Worm (Caenorhabditis elegans) whole organism, mixed stage, embryonic: ENCODE measurements around the gene srh-241.

Experiments used
- bed-3 ChIP-seq: fragments of 200-800 bp; sonication (Bioruptor generic); optimal IDR thresholded peaks from 3 replicates; lab custom pipeline; 2018; ENCODE audit warnings: mild to moderate bottlenecking, missing genetic modification characterization, moderate library complexity, missing compliant biosample characterization
- blmp-1 ChIP-seq: fragments of 150-350 bp; optimal IDR thresholded peaks from 2 replicates; lab custom pipeline; 2014; ENCODE audit warnings: missing biosample characterization, missing genetic modification characterization
- ceh-43 ChIP-seq: fragments of 200-800 bp; sonication (Bioruptor generic); optimal IDR thresholded peaks from 2 replicates; lab custom pipeline; 2018; ENCODE audit warnings: mild to moderate bottlenecking, missing genetic modification characterization, moderate library complexity, missing compliant biosample characterization
- ceh-83 ChIP-seq: fragments of 200-800 bp; sonication (Bioruptor generic); optimal IDR thresholded peaks from 2 replicates; lab custom pipeline; 2018; ENCODE audit warnings: mild to moderate bottlenecking, missing genetic modification characterization, missing compliant biosample characterization
- ces-1 ChIP-seq: fragments of 150-350 bp; optimal IDR thresholded peaks from 2 replicates; lab custom pipeline; 2014; ENCODE audit warnings: missing biosample characterization, missing genetic modification reagents, missing genetic modification characterization
- cnd-1 ChIP-seq: fragments of 200-800 bp; sonication (Bioruptor generic); optimal IDR thresholded peaks from 2 replicates; lab custom pipeline; 2018; ENCODE audit warnings: mild to moderate bottlenecking, missing genetic modification characterization, missing compliant biosample characterization
- drap-1 ChIP-seq: fragments of 200-800 bp; sonication (Bioruptor generic); optimal IDR thresholded peaks from 3 replicates; lab custom pipeline; 2018; ENCODE audit warnings: mild to moderate bottlenecking, missing genetic modification characterization, missing compliant biosample characterization
- elt-1 ChIP-seq: sonication (generic microtip); optimal IDR thresholded peaks from 2 replicates; lab custom pipeline; 2017; ENCODE audit warnings: missing genetic modification characterization, mild to moderate bottlenecking, missing compliant biosample characterization, antibody characterized with exemption, moderate library complexity, borderline replicate concordance; ENCODE audit not compliant: insufficient read depth
- elt-3 ChIP-seq: fragments of 150-350 bp; optimal IDR thresholded peaks from 2 replicates; lab custom pipeline; 2014; ENCODE audit warnings: missing biosample characterization, missing genetic modification characterization
- flh-1 ChIP-seq: fragments of 200-800 bp; sonication (Bioruptor generic); optimal IDR thresholded peaks from 2 replicates; lab custom pipeline; 2018; ENCODE audit warnings: mild to moderate bottlenecking, missing genetic modification characterization, moderate library complexity, missing compliant biosample characterization
- ham-2 ChIP-seq: fragments of 200-800 bp; sonication (Bioruptor generic); optimal IDR thresholded peaks from 2 replicates; lab custom pipeline; 2018; ENCODE audit warnings: mild to moderate bottlenecking, missing genetic modification characterization, missing compliant biosample characterization
- hlh-1 ChIP-seq: fragments of 150-350 bp; optimal IDR thresholded peaks from 2 replicates; lab custom pipeline; 2014; ENCODE audit warnings: missing biosample characterization, missing genetic modification reagents, missing genetic modification characterization
- lin-13 ChIP-seq: fragments of 150-350 bp; optimal IDR thresholded peaks from 2 replicates; lab custom pipeline; 2014; ENCODE audit warnings: missing biosample characterization, missing genetic modification characterization
- lin-32 ChIP-seq: fragments of 200-800 bp; sonication (Bioruptor generic); optimal IDR thresholded peaks from 2 replicates; lab custom pipeline; 2018; ENCODE audit warnings: mild to moderate bottlenecking, missing genetic modification characterization, missing compliant biosample characterization
- lsy-2 ChIP-seq: fragments of 150-350 bp; optimal IDR thresholded peaks from 2 replicates; lab custom pipeline; 2014; ENCODE audit warnings: missing biosample characterization, missing genetic modification characterization
- mab-5 ChIP-seq: fragments of 150-350 bp; optimal IDR thresholded peaks from 2 replicates; lab custom pipeline; 2014; ENCODE audit warnings: missing biosample characterization, missing genetic modification characterization
- mep-1 ChIP-seq: fragments of 150-350 bp; optimal IDR thresholded peaks from 2 replicates; lab custom pipeline; 2017; ENCODE audit warnings: missing biosample characterization, missing genetic modification reagents, missing genetic modification characterization, inconsistent platforms
- mls-2 ChIP-seq: sonication (generic microtip); optimal IDR thresholded peaks from 2 replicates; lab custom pipeline; 2016; ENCODE audit warnings: mild to moderate bottlenecking, missing genetic modification characterization, moderate library complexity, missing compliant biosample characterization
- nhr-12 ChIP-seq: fragments of 150-350 bp; optimal IDR thresholded peaks from 2 replicates; lab custom pipeline; 2014; ENCODE audit warnings: missing biosample characterization, missing genetic modification characterization
- nhr-2 ChIP-seq: fragments of 150-350 bp; optimal IDR thresholded peaks from 2 replicates; lab custom pipeline; 2014; ENCODE audit warnings: missing biosample characterization, missing genetic modification characterization
- nhr-237 ChIP-seq: fragments of 150-350 bp; optimal IDR thresholded peaks from 2 replicates; lab custom pipeline; 2014; ENCODE audit warnings: missing biosample characterization, missing genetic modification characterization
- nhr-28 ChIP-seq: fragments of 150-350 bp; optimal IDR thresholded peaks from 2 replicates; lab custom pipeline; 2014; ENCODE audit warnings: missing biosample characterization, missing genetic modification characterization
- nhr-76 ChIP-seq: sonication (generic microtip); optimal IDR thresholded peaks from 2 replicates; lab custom pipeline; 2017; ENCODE audit warnings: missing biosample characterization, missing genetic modification characterization
- pha-4 ChIP-seq: fragments of 150-350 bp; optimal IDR thresholded peaks from 2 replicates; lab custom pipeline; 2018; ENCODE audit warnings: missing biosample characterization, missing genetic modification reagents, missing genetic modification characterization
- sptf-1 ChIP-seq: sonication (generic microtip); optimal IDR thresholded peaks from 2 replicates; lab custom pipeline; 2017; ENCODE audit warnings: mild to moderate bottlenecking, missing genetic modification characterization, moderate library complexity, missing compliant biosample characterization
- unc-120 ChIP-seq: sonication (generic microtip); optimal IDR thresholded peaks from 2 replicates; lab custom pipeline; 2017; ENCODE audit warnings: missing genetic modification characterization, missing compliant biosample characterization; ENCODE audit not compliant: poor library complexity, severe bottlenecking
- unc-62 ChIP-seq: fragments of 150-350 bp; optimal IDR thresholded peaks from 2 replicates; lab custom pipeline; 2014; ENCODE audit warnings: missing biosample characterization, missing genetic modification reagents, missing genetic modification characterization
- zip-8 ChIP-seq: fragments of 150-350 bp; optimal IDR thresholded peaks from 2 replicates; lab custom pipeline; 2014; ENCODE audit warnings: missing biosample characterization, missing genetic modification characterization
- ztf-11 ChIP-seq: fragments of 150-350 bp; optimal IDR thresholded peaks from 2 replicates; lab custom pipeline; 2014; ENCODE audit warnings: missing biosample characterization, missing genetic modification characterization

The srh-241 gene

ce11 chrV:2849071-2849470 lies 20.3 kb downstream of the srh-241 start, which contains the start of gene ugt-53:
ugt-53 (plus strand) TSS chrV:2849343.
- TF ChIP-seq elt-3 (tag; lab: Kevin White, UChicago) = no peak
- no peak for TF ChIP-seq ceh-83

DNA sequence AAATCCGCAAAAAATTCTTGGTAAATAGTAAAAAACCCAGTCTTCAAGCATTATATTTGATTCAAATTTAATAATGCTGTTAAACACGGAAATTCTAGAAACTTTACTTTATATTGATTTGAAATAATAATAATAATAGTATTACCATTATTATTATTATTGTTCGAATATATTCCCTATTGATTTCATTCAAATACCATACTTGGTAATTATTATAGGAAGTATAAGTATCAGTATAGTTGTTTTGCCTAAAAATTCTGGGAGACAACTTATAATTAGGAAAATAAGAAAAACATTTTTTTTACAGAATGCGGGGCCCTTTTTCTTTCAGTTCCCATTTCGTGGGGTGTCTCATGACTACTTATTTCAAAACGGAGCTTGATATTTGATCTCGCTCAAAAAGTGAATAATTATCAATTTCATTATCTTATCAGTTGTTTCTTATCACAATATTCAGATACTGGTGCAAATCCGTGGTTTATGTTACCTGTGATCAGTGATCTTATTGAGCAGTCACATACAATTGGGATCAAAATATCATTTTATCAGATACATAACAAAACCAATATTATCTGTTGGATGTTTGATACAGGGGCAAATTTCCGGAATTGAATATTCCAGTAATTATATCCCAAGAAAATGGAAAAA lies 21.0 kb downstream of the srh-241 start, which contains the start of gene srj-49:
Gene srj-49, minus strand, starts transcription at position 51 of the 648 bp plus-strand sequence.
- TF ChIP-seq sptf-1 (tag; lab: Kevin White, UChicago) (no peak), ham-2 (no peak), pha-4 (tag; lab: Kevin White, UChicago) (no peak), elt-3 (tag; lab: Kevin White, UChicago) (no peak), elt-1 (tag; lab: Kevin White, UChicago) (no peak), nhr-237 (tag; lab: Kevin White, UChicago) (no peak), nhr-12 (no peak), blmp-1 (no peak), mab-5 (tag; lab: Kevin White, UChicago) (no peak), lsy-2 (tag; lab: Kevin White, UChicago) (no peak), lin-32 (GFP tag; lab: Kevin White, UChicago) (no peak), flh-1 (GFP tag; lab: Kevin White, UChicago) (no peak), unc-120 (no peak), nhr-2 (tag; lab: Kevin White, UChicago) (no peak), mep-1 (tag; lab: Kevin White, UChicago) (no peak), unc-62 (GFP tag; lab: Kevin White, UChicago) (no peak)

ce11 chrV:2845771-2846170 lies 23.6 kb downstream of the srh-241 start, which contains the start of gene srj-44:
srj-44 (minus strand) TSS chrV:2845871.
- no peak for TF ChIP-seq ham-2
- TF ChIP-seq mab-5 (tag; lab: Kevin White, UChicago) = no peak
- no peak for TF ChIP-seq unc-120
- no peak for TF ChIP-seq nhr-12
- no peak for TF ChIP-seq ceh-83
- TF ChIP-seq nhr-28 = no peak
- TF ChIP-seq, all 35 proteins: peak for 0

DNA sequence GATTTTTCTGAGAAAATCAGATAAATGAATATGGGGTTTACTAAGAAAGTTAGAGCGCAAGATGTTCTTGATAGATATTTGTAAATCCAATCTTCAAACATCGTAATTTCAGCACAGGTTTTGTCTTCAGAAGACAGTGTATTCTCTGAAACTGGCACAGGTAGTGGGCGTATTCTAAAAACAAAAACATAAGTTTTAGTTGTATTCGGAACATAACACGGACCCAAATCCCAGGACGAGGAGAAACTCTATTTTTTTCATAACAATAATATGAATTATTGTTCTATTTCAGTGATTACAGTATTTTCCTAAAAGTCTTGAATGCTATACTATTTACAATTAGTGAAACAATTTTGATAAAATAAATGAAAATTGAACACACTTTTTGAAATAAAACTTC lies 32.9 kb downstream of the srh-241 start, which contains the start of gene srj-45:
Gene srj-45, minus strand, starts transcription at position 101 of the 400 bp plus-strand sequence.
- no peak for TF ChIP-seq bed-3 (GFP tag; lab: Kevin White, UChicago)

DNA sequence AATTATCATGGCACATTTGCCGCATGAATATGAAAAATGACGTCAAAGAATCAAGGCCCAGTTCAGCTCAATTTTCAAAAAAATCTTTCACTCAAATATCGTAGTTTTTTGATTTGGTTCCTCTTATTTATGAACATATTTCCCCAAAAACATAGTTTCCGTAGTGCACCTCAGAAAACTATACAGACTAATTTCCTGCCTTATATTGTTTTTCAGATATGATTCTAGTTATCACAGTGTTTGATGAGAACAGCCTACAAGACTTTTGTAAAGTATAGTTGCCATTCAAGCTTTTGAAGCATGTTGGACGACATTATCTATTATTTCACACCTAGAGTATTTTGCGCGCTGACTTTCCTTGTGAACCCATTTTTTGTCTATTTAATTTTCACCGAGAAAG lies 36.7 kb downstream of the srh-241 start, which contains the start of gene srj-50:
Gene srj-50, plus strand, starts transcription at position 301 of the 400 bp plus-strand sequence.
- TF ChIP-seq nhr-76 = no peak

ce11 chrV:2830817-2831216 lies 38.6 kb downstream of the srh-241 start, which contains the start of gene srw-2:
srw-2 (plus strand) TSS chrV:2830878.
- TF ChIP-seq flh-1 (GFP tag; lab: Kevin White, UChicago) (no peak), nhr-2 (tag; lab: Kevin White, UChicago) (no peak), mls-2 (tag; lab: Kevin White, UChicago) (no peak), zip-8 (tag; lab: Kevin White, UChicago) (no peak), ztf-11 (tag; lab: Kevin White, UChicago) (no peak), drap-1 (no peak), lsy-2 (tag; lab: Kevin White, UChicago) (no peak), cnd-1 (no peak), blmp-1 (no peak), lin-13 (tag; lab: Kevin White, UChicago) (no peak), hlh-1 (tag; lab: Kevin White, UChicago) (no peak)

DNA sequence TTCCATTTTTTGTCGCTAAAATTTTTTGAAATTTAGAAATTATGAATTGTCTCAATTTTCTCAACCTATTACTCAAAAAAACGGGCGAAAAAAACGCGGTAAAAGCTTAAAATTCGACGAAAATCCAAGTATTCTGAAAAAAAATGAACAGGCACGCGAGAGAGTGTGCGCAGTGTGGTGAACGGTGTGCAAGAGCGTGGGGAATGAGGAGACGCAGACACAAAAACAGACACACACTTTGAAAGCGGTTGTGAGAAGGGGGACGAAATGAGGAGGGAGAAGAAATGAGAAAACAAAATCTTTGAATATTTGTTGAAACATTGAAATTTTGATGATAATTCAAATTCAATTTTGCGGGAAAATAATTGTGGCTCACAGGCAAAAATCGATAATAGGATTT lies 42.6 kb downstream of the srh-241 start, which contains the start of gene T03D3.5:
Gene T03D3.5, minus strand, starts transcription at position 21 of the 400 bp plus-strand sequence.
- TF ChIP-seq mls-2 (tag; lab: Kevin White, UChicago) = no peak
- no peak for TF ChIP-seq nhr-237 (tag; lab: Kevin White, UChicago)
- no peak for TF ChIP-seq hlh-1 (tag; lab: Kevin White, UChicago)
- TF ChIP-seq ceh-43 (GFP tag; lab: Kevin White, UChicago) = no peak
- TF ChIP-seq ces-1 (GFP tag; lab: Kevin White, UChicago) = peak; percentile 33
- TF ChIP-seq, all 35 proteins: peak for 1
